Worm (Caenorhabditis elegans) whole organism, L2 larva: ENCODE measurements around the gene C04C3.14.

Experiments
- aly-2 ChIP-seq: fragments of 150-350 bp; optimal IDR thresholded peaks from 2 replicates; lab custom pipeline; 2014; ENCODE audit warnings: missing biosample characterization, missing genetic modification characterization
- ama-1 ChIP-seq: fragments of 150-350 bp; optimal IDR thresholded peaks from 2 replicates; lab custom pipeline; 2018; ENCODE audit warnings: inconsistent platforms
- ceh-16 ChIP-seq: fragments of 150-350 bp; optimal IDR thresholded peaks from 2 replicates; lab custom pipeline; 2014; ENCODE audit warnings: missing biosample characterization, missing genetic modification characterization
- ceh-82 ChIP-seq: fragments of 150-350 bp; optimal IDR thresholded peaks from 2 replicates; lab custom pipeline; 2014; ENCODE audit warnings: missing biosample characterization, missing genetic modification characterization
- dmd-4 ChIP-seq: sonication (generic microtip); optimal IDR thresholded peaks from 2 replicates; lab custom pipeline; 2017; ENCODE audit warnings: missing biosample characterization, missing genetic modification characterization
- egl-27 ChIP-seq: sonication (generic microtip); optimal IDR thresholded peaks from 3 replicates; lab custom pipeline; 2017; ENCODE audit warnings: missing biosample characterization, missing genetic modification reagents, missing genetic modification characterization
- elt-1 ChIP-seq: fragments of 150-350 bp; optimal IDR thresholded peaks from 2 replicates; lab custom pipeline; 2014; ENCODE audit warnings: missing biosample characterization, missing genetic modification characterization
- elt-3 ChIP-seq: sonication (generic microtip); optimal IDR thresholded peaks from 2 replicates; lab custom pipeline; 2017; ENCODE audit warnings: missing biosample characterization, missing genetic modification characterization
- fos-1 ChIP-seq: fragments of 150-350 bp; optimal IDR thresholded peaks from 2 replicates; lab custom pipeline; 2014; ENCODE audit warnings: missing biosample characterization, missing genetic modification characterization
- mdl-1 ChIP-seq, 2 experiments: fragments of 150-350 bp in 1 of 2; sonication (generic microtip) in 1 of 2; optimal IDR thresholded peaks; 2 replicates each; lab custom pipeline; 2017; ENCODE audit warnings: missing biosample characterization in 2 of 2, missing genetic modification characterization in 2 of 2
- nhr-11 ChIP-seq: fragments of 150-350 bp; optimal IDR thresholded peaks from 2 replicates; lab custom pipeline; 2014; ENCODE audit warnings: missing biosample characterization, missing genetic modification characterization
- nhr-237 ChIP-seq: fragments of 150-350 bp; optimal IDR thresholded peaks from 2 replicates; lab custom pipeline; 2014; ENCODE audit warnings: missing biosample characterization, missing genetic modification characterization
- skn-1 ChIP-seq: sonication (generic microtip); optimal IDR thresholded peaks from 2 replicates; lab custom pipeline; 2017; ENCODE audit warnings: missing biosample characterization, missing genetic modification characterization

DNA sequence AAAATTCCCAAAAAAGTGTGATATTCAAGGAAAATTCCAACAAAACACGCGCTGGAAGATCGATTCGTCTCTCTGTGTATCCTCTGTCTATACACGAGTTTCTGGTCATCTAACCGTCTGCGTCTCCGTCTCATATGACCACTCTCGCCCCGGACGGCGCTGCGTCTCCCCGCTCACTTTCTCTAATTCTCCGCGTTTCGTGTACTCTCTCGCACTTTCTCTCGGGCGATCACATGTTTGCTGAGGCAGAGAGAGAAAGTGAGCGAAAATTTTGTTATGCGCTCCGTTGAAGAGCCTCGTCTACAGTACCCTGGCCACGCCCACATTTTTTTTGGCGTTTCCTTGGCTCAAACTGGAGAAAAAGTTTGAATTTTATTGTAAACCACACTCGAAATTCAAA lies 11.1 kb upstream of the C04C3.14 start:
- TF ChIP-seq egl-27 (tag; lab: Kevin White, UChicago) (peak; percentile 82), fos-1 (peak; percentile 68), dmd-4 (tag; lab: Kevin White, UChicago) (no peak), ceh-16 (tag; lab: Kevin White, UChicago) (peak; percentile 16), ceh-82 (tag; lab: Kevin White, UChicago) (peak; percentile 71), skn-1 (tag; lab: Kevin White, UChicago) (no peak), elt-1 (no peak), nhr-11 (no peak), mdl-1 (tag; optimal IDR thresholded peaks at IDR 0.05; lab: Kevin White, UChicago) (peak; percentile 75 to 93), aly-2 (no peak), ama-1 (lab: Kevin White, UChicago) (no peak), nhr-237 (tag; lab: Kevin White, UChicago) (peak; percentile 4), elt-3 (tag; lab: Kevin White, UChicago) (no peak)
